Worm (Caenorhabditis elegans): ENCODE data around the gene F38E11.9.

The F38E11.9 gene

ce11 chrIV:9442106-9442532 lies 1.7 kb downstream of the F38E11.9 start:
- no peak for TF ChIP-seq lin-15B (tag; optimal IDR thresholded peaks at IDR 0.05)
- no peak for TF ChIP-seq ceh-28 (tag; optimal IDR thresholded peaks at IDR 0.05)
- peak; percentile 13 for TF ChIP-seq snpc-4 (tag; optimal IDR thresholded peaks at IDR 0.05)
- TF ChIP-seq fos-1 (tag; optimal IDR thresholded peaks at IDR 0.05) = peak; percentile 58
- peak; percentile 97 for TF ChIP-seq elt-2 (tag; optimal IDR thresholded peaks at IDR 0.05)
- peak; percentile 96 for TF ChIP-seq pqm-1 (tag; optimal IDR thresholded peaks at IDR 0.05)
- TF ChIP-seq mdl-1 (tag; optimal IDR thresholded peaks at IDR 0.05) = peak; percentile 35
- TF ChIP-seq lsy-12 (tag; optimal IDR thresholded peaks at IDR 0.05) = peak; percentile 67
- TF ChIP-seq nhr-43 (tag; optimal IDR thresholded peaks at IDR 0.05; ENCODE audit: poor library complexity, severe bottlenecking) = peak; percentile 53
- TF ChIP-seq nfya-1 (tag; optimal IDR thresholded peaks at IDR 0.05; ENCODE audit: insufficient read depth) = peak; percentile 23
- TF ChIP-seq nhr-23 (tag; optimal IDR thresholded peaks at IDR 0.05) = peak; percentile 88
- peak; percentile 86 for TF ChIP-seq skn-1 (tag; optimal IDR thresholded peaks at IDR 0.05)
- TF ChIP-seq nhr-12 (tag; optimal IDR thresholded peaks at IDR 0.05) = no peak
- no peak for TF ChIP-seq nhr-67 (tag; optimal IDR thresholded peaks at IDR 0.05)
- peak; percentile 99 for TF ChIP-seq pha-4 (tag; optimal IDR thresholded peaks at IDR 0.05)
- peak; percentile 71 for TF ChIP-seq elt-1 (tag; optimal IDR thresholded peaks at IDR 0.05)
- peak in 2 of 3 experiments; percentile 22 to 50 for TF ChIP-seq elt-3 (tag; optimal IDR thresholded peaks at IDR 0.05)
- TF ChIP-seq ceh-9 (tag; optimal IDR thresholded peaks at IDR 0.05) = no peak
- no peak for TF ChIP-seq eor-1 (tag; optimal IDR thresholded peaks at IDR 0.05)
- TF ChIP-seq tbx-2 (tag; optimal IDR thresholded peaks at IDR 0.05) = peak; percentile 9
- no peak for TF ChIP-seq nhr-76 (tag; optimal IDR thresholded peaks at IDR 0.05)
- TF ChIP-seq aly-2 (tag; optimal IDR thresholded peaks at IDR 0.05) = no peak
- peak; percentile 88 for TF ChIP-seq nhr-25 (tag; optimal IDR thresholded peaks at IDR 0.05)
- TF ChIP-seq jun-1 (tag; optimal IDR thresholded peaks at IDR 0.05) = peak; percentile 64
- no peak for TF ChIP-seq R02D3.7 (tag; optimal IDR thresholded peaks at IDR 0.05)
- peak; percentile 30 for TF ChIP-seq ztf-4 (tag; optimal IDR thresholded peaks at IDR 0.05)

ce11 chrIV:9441391-9441790 lies 2.4 kb downstream of the F38E11.9 start:
- TF ChIP-seq nhr-28 (tag; optimal IDR thresholded peaks at IDR 0.05) = no peak
- TF ChIP-seq unc-62 (GFP tag; optimal IDR thresholded peaks at IDR 0.05) = no peak
- TF ChIP-seq pqm-1 (tag; optimal IDR thresholded peaks at IDR 0.05) = peak; percentile 28
- peak; percentile 79 for TF ChIP-seq elt-2 (tag; optimal IDR thresholded peaks at IDR 0.05)
- TF ChIP-seq ceh-9 (tag; optimal IDR thresholded peaks at IDR 0.05) = no peak
- TF ChIP-seq pha-4 (tag; optimal IDR thresholded peaks at IDR 0.05) = peak; percentile 20
- no peak for TF ChIP-seq ceh-28 (tag; optimal IDR thresholded peaks at IDR 0.05)
- TF ChIP-seq nhr-76 (tag; optimal IDR thresholded peaks at IDR 0.05) = no peak

- TF ChIP-seq fkh-10 (GFP tag; optimal IDR thresholded peaks at IDR 0.05) (no peak), nhr-23 (tag; optimal IDR thresholded peaks at IDR 0.05) (peak; percentile 45), ama-1 (optimal IDR thresholded peaks at IDR 0.05) (peak; percentile 89), ceh-9 (tag; optimal IDR thresholded peaks at IDR 0.05) (no peak), mdl-1 (tag; optimal IDR thresholded peaks at IDR 0.05) (no peak), jun-1 (tag; optimal IDR thresholded peaks at IDR 0.05) (no peak), ZK546.5 (tag; optimal IDR thresholded peaks at IDR 0.05) (no peak), egl-5 (tag; optimal IDR thresholded peaks at IDR 0.05) (no peak), lin-39 (tag; optimal IDR thresholded peaks at IDR 0.05) (peak; percentile 59), snpc-4 (tag; optimal IDR thresholded peaks at IDR 0.05) (peak; percentile 83), ceh-28 (tag; optimal IDR thresholded peaks at IDR 0.05) (no peak), tbx-2 (tag; optimal IDR thresholded peaks at IDR 0.05) (no peak), nhr-237 (tag; optimal IDR thresholded peaks at IDR 0.05) (no peak), pqm-1 (tag; optimal IDR thresholded peaks at IDR 0.05) (peak; percentile 17), sea-2 (GFP tag; optimal IDR thresholded peaks at IDR 0.05) (no peak), nhr-25 (tag; optimal IDR thresholded peaks at IDR 0.05) (peak; percentile 88), hmg-11 (tag; optimal IDR thresholded peaks at IDR 0.05) (peak; percentile 27), pha-4 (tag; optimal IDR thresholded peaks at IDR 0.05) (peak; percentile 25), nfya-1 (tag; optimal IDR thresholded peaks at IDR 0.05; ENCODE audit: insufficient read depth) (peak; percentile 58), fkh-2 (tag; optimal IDR thresholded peaks at IDR 0.05) (no peak), unc-39 (tag; optimal IDR thresholded peaks at IDR 0.05) (no peak), lin-15B (tag; optimal IDR thresholded peaks at IDR 0.05) (peak; percentile 62), nhr-43 (tag; optimal IDR thresholded peaks at IDR 0.05; ENCODE audit: poor library complexity, severe bottlenecking) (no peak), skn-1 (tag; optimal IDR thresholded peaks at IDR 0.05) (no peak)
Observed at ce11 chrIV:9440880-9441336, 2.9 kb downstream of the F38E11.9 start, which contains the start of gene idh-1. Gene idh-1 (minus strand): TSS chrIV:9441107.
